Fruit fly (Drosophila melanogaster): ENCODE data around the gene pst.

DNA sequence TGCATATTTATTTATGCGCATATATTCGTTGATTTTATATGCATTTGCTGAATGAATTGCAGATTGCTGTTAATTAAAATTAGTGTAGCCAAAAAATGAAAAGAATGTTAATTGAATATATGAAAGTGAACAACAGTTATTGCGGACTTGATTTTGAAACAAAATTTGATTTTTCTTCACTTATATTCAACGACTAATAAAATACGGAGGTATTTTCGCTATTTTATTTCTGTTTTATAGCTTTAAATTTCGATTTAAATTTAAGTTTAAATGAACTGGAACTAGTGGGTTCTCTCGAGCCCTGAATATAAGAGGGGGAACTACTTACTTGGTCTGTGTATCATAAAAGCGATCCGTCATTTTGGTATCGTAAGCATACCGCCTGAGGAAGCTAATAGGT, 36.0 kb upstream of the pst start, which contains the start of gene CG32379:
- TF ChIP-seq Blimp-1 (GFP tag; optimal IDR thresholded peaks at IDR 0.05) (no peak), CG1621 (tag; optimal IDR thresholded peaks at IDR 0.05) (no peak)
